Fruit fly (Drosophila melanogaster): Measurements from ENCODE around the gene Ephrin.

DNA sequence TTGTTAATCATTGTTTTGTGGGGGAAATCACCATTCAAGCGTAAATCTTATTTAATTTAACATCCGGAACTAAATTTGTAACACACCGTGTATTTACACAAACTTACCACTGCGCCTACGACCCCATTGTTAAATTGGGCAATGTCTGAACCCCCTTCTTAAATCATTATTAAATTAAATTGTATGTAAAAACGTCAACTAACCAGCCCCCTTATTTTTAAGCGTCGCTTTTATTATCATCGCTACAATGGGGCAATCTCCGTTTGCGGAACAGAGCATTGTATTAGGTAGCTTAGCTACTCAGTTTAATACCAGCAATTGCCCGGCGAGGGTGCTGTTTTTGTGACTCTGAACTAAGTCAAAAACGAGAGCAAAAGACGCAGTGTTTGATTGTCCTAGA lies 57.8 kb downstream of the Ephrin start, which contains the start of gene Gat:
- no peak for TF ChIP-seq Sox102F (GFP tag; optimal IDR thresholded peaks at IDR 0.05)
- TF ChIP-seq CG15336 (GFP tag; IDR thresholded peaks at IDR 0.05) = no peak
- TF ChIP-seq net (GFP tag; optimal IDR thresholded peaks at IDR 0.05) = no peak
- no peak for TF ChIP-seq CG32006 (GFP tag; optimal IDR thresholded peaks at IDR 0.05)
- TF ChIP-seq fd59A (GFP tag; optimal IDR thresholded peaks at IDR 0.05) = no peak
- TF ChIP-seq eg (GFP tag; IDR thresholded peaks at IDR 0.05) = no peak
- no peak for TF ChIP-seq CG11902 (GFP tag; optimal IDR thresholded peaks at IDR 0.05)
- TF ChIP-seq CG16779 (tag; optimal IDR thresholded peaks at IDR 0.05) = no peak
- TF ChIP-seq salr (GFP tag; optimal IDR thresholded peaks at IDR 0.05) = no peak
- TF ChIP-seq CG9139 (GFP tag; optimal IDR thresholded peaks at IDR 0.05) = no peak
- TF ChIP-seq CG8632 (GFP tag; optimal IDR thresholded peaks at IDR 0.05) = no peak
- no peak for TF ChIP-seq cyc (GFP tag; optimal IDR thresholded peaks at IDR 0.05)

Data from whole organism, prepupa.